Worm (Caenorhabditis elegans): ENCODE data around the gene str-247.

DNA sequence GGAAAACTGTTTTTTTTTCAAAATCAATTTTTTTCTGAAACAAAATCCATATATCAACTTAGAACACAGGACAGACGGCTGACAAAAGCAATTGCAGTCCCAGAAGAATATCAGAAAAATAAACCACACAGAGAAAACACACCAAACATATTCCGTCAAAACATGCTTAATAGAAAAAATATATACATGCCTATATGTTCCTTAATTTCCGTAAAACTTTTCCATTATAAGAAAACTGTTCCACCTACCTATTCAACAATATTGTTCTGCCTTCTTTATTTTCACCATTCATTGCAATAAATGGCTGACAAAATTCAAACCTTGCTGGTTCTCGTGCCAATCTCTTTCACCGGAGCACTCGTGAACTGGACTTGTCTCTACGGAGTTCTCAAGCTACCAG is 22.5 kb upstream of the str-247 start, which contains the start of gene srx-63:
- TF ChIP-seq elt-3 (tag; optimal IDR thresholded peaks at IDR 0.05) (no peak), R02D3.7 (tag; optimal IDR thresholded peaks at IDR 0.05) (no peak), ztf-11 (tag; optimal IDR thresholded peaks at IDR 0.05) (no peak), skn-1 (tag; optimal IDR thresholded peaks at IDR 0.05) (no peak), zag-1 (tag; optimal IDR thresholded peaks at IDR 0.05) (no peak), dmd-4 (tag; optimal IDR thresholded peaks at IDR 0.05) (no peak), mdl-1 (tag; optimal IDR thresholded peaks at IDR 0.05) (no peak), nhr-129 (tag; optimal IDR thresholded peaks at IDR 0.05) (no peak)

All from whole organism, L2 larva.